Worm (Caenorhabditis elegans) whole organism, L4 larva: Measurements from ENCODE around the gene T26H5.11.

ENCODE experiments used
- F10B5.3 ChIP-seq: sonication (generic microtip); optimal IDR thresholded peaks from 2 replicates; lab custom pipeline; 2016; ENCODE audit warnings: mild to moderate bottlenecking, missing genetic modification characterization, missing compliant biosample characterization
- F26F4.8 ChIP-seq: fragments of 200-800 bp; sonication (Bioruptor generic); conservative IDR thresholded peaks from 2 replicates; pipeline ENCODE4 v1.3.6; 2022; ENCODE audit warnings: missing genetic modification characterization, missing compliant biosample characterization
- F44E2.7 ChIP-seq: fragments of 200-800 bp; sonication (Bioruptor generic); IDR thresholded peaks from 2 replicates; pipeline ENCODE4 v2.1.2; 2022; ENCODE audit warnings: missing genetic modification characterization, missing compliant biosample characterization
- Y5F2A.4 ChIP-seq: fragments of 200-800 bp; sonication (Bioruptor generic); optimal IDR thresholded peaks from 2 replicates; lab custom pipeline; 2018; ENCODE audit warnings: mild to moderate bottlenecking, missing genetic modification characterization, missing compliant biosample characterization
- aha-1 ChIP-seq: fragments of 150-350 bp; peaks from one replicate; lab custom pipeline; 2014; ENCODE audit warnings: missing biosample characterization, missing genetic modification characterization
- ama-1 ChIP-seq: fragments of 150-350 bp; optimal IDR thresholded peaks from 2 replicates; lab custom pipeline; 2014; ENCODE audit warnings: inconsistent platforms, mixed read lengths
- arid-1 ChIP-seq: fragments of 200-800 bp; sonication (Bioruptor generic); conservative IDR thresholded peaks from 2 replicates; pipeline ENCODE4 v1.3.6; 2022; ENCODE audit warnings: missing genetic modification reagents, missing genetic modification characterization, missing compliant biosample characterization
- attf-4 ChIP-seq: sonication (generic microtip); optimal IDR thresholded peaks from 3 replicates; lab custom pipeline; 2017; ENCODE audit warnings: missing biosample characterization, missing genetic modification characterization
- daf-12 ChIP-seq: fragments of 150-350 bp; optimal IDR thresholded peaks from 2 replicates; lab custom pipeline; 2014; ENCODE audit warnings: missing biosample characterization, missing genetic modification reagents, missing genetic modification characterization
- daf-16 ChIP-seq, 3 experiments: sonication (generic microtip); optimal IDR thresholded peaks; 2 replicates each; lab custom pipeline; 2016 to 2017; ENCODE audit warnings: missing genetic modification characterization in 3 of 3, missing genetic modification reagents in 3 of 3, mild to moderate bottlenecking in 2 of 3, missing compliant biosample characterization in 2 of 3, missing biosample characterization in 1 of 3, moderate library complexity in 1 of 3
- daf-19 ChIP-seq: fragments of 200-800 bp; sonication (Bioruptor generic); conservative IDR thresholded peaks from 2 replicates; pipeline ENCODE4 v1.3.6; 2022; ENCODE audit warnings: missing genetic modification characterization, missing compliant biosample characterization
- daf-8 ChIP-seq: fragments of 200-800 bp; sonication (Bioruptor generic); IDR thresholded peaks from 2 replicates; pipeline ENCODE4 v1.3.6; 2022; ENCODE audit warnings: missing genetic modification characterization, missing compliant biosample characterization
- dpl-1 ChIP-seq: fragments of 150-350 bp; optimal IDR thresholded peaks from 2 replicates; lab custom pipeline; 2014; ENCODE audit warnings: missing biosample characterization, missing genetic modification reagents, missing genetic modification characterization
- dve-1 ChIP-seq: sonication (generic microtip); optimal IDR thresholded peaks from 2 replicates; lab custom pipeline; 2017; ENCODE audit warnings: antibody characterized with exemption, mild to moderate bottlenecking, missing genetic modification characterization, missing compliant biosample characterization; ENCODE audit not compliant: insufficient read depth
- egl-27 ChIP-seq: sonication (generic microtip); optimal IDR thresholded peaks from 3 replicates; lab custom pipeline; 2017; ENCODE audit warnings: missing biosample characterization, missing genetic modification reagents, missing genetic modification characterization
- fkh-10 ChIP-seq: fragments of 150-350 bp; optimal IDR thresholded peaks from 2 replicates; lab custom pipeline; 2014; ENCODE audit warnings: missing biosample characterization, missing genetic modification reagents, missing genetic modification characterization
- gei-8 ChIP-seq: fragments of 200-800 bp; sonication (Bioruptor generic); optimal IDR thresholded peaks from 2 replicates; lab custom pipeline; 2018; ENCODE audit warnings: mild to moderate bottlenecking, missing genetic modification characterization, missing compliant biosample characterization
- hif-1 ChIP-seq, 2 experiments: sonication (generic microtip); optimal IDR thresholded peaks; 2 replicates each; lab custom pipeline; 2016 to 2017; ENCODE audit warnings: missing compliant biosample characterization in 2 of 2, missing genetic modification characterization in 2 of 2, missing genetic modification reagents in 2 of 2, missing genotype in 2 of 2, mild to moderate bottlenecking in 1 of 2
- hlh-11 ChIP-seq: fragments of 200-800 bp; sonication (Bioruptor generic); optimal IDR thresholded peaks from 2 replicates; lab custom pipeline; 2018; ENCODE audit warnings: mild to moderate bottlenecking, missing genetic modification characterization, missing compliant biosample characterization
- jun-1 ChIP-seq: fragments of 150-350 bp; optimal IDR thresholded peaks from 2 replicates; lab custom pipeline; 2014; ENCODE audit warnings: missing biosample characterization, missing genetic modification reagents, missing genetic modification characterization
- lim-7 ChIP-seq: fragments of 200-800 bp; sonication (Bioruptor generic); IDR thresholded peaks from 2 replicates; pipeline ENCODE4 v1.3.6; 2022; ENCODE audit warnings: missing genetic modification characterization, missing compliant biosample characterization
- lin-1 ChIP-seq: fragments of 200-800 bp; sonication (Bioruptor generic); IDR thresholded peaks from 2 replicates; pipeline ENCODE4 v1.3.6; 2022; ENCODE audit warnings: missing genetic modification reagents, missing genetic modification characterization, missing compliant biosample characterization
- lin-13 ChIP-seq: fragments of 150-350 bp; optimal IDR thresholded peaks from 2 replicates; lab custom pipeline; 2014; ENCODE audit warnings: missing biosample characterization, missing genetic modification reagents, missing genetic modification characterization
- lin-15B ChIP-seq: fragments of 150-350 bp; sonication (generic microtip); optimal IDR thresholded peaks from 3 replicates; lab custom pipeline; 2014; ENCODE audit warnings: missing biosample characterization, missing genetic modification characterization
- lin-39 ChIP-seq: fragments of 150-350 bp; optimal IDR thresholded peaks from 2 replicates; lab custom pipeline; 2014; ENCODE audit warnings: missing biosample characterization, missing genetic modification reagents, missing genetic modification characterization
- mdl-1 ChIP-seq, 2 experiments: fragments of 150-350 bp in 1 of 2; sonication (generic microtip) in 1 of 2; optimal IDR thresholded peaks; 2 replicates each; lab custom pipeline; 2014 to 2017; ENCODE audit warnings: missing biosample characterization in 2 of 2, missing genetic modification characterization in 2 of 2
- mxl-2 ChIP-seq: fragments of 200-800 bp; sonication (Bioruptor generic); conservative IDR thresholded peaks from 2 replicates; pipeline ENCODE4 v1.3.6; 2022; ENCODE audit warnings: missing genetic modification reagents, missing genetic modification characterization, missing compliant biosample characterization
- nhr-10 ChIP-seq: fragments of 150-350 bp; optimal IDR thresholded peaks from 2 replicates; lab custom pipeline; 2014; ENCODE audit warnings: missing biosample characterization, missing genetic modification characterization
- nhr-11 ChIP-seq: fragments of 150-350 bp; optimal IDR thresholded peaks from 2 replicates; lab custom pipeline; 2014; ENCODE audit warnings: missing biosample characterization, missing genetic modification characterization
- nhr-237 ChIP-seq: sonication (generic microtip); optimal IDR thresholded peaks from 2 replicates; lab custom pipeline; 2017; ENCODE audit warnings: missing biosample characterization, missing genetic modification characterization
- nhr-25 ChIP-seq: sonication (generic microtip); optimal IDR thresholded peaks from 2 replicates; lab custom pipeline; 2017; ENCODE audit warnings: missing genetic modification characterization, mild to moderate bottlenecking, missing compliant biosample characterization, antibody characterized with exemption, moderate library complexity, borderline replicate concordance; ENCODE audit not compliant: insufficient read depth
- nhr-28 ChIP-seq: fragments of 150-350 bp; optimal IDR thresholded peaks from 2 replicates; lab custom pipeline; 2014; ENCODE audit warnings: missing biosample characterization, missing genetic modification characterization
- nhr-48 ChIP-seq: sonication (generic microtip); optimal IDR thresholded peaks from 2 replicates; lab custom pipeline; 2016; ENCODE audit warnings: mild to moderate bottlenecking, missing genetic modification characterization, missing compliant biosample characterization
- pha-4 ChIP-seq, 2 experiments: fragments of 150-350 bp in 1 of 2; fragments of 200-800 bp in 1 of 2; sonication (Bioruptor generic) in 1 of 2; IDR thresholded peaks in 1 of 2; optimal IDR thresholded peaks in 1 of 2; 2 replicates each; pipeline versions ENCODE4 v1.3.6 to Lab custom; 2014 to 2022; ENCODE audit warnings: missing genetic modification characterization in 2 of 2, missing genetic modification reagents in 2 of 2, missing biosample characterization in 1 of 2, missing compliant biosample characterization in 1 of 2
- php-3 ChIP-seq: fragments of 200-800 bp; sonication (Bioruptor generic); IDR thresholded peaks from 2 replicates; pipeline ENCODE4 v1.3.6; 2022; ENCODE audit warnings: missing genetic modification reagents, missing genetic modification characterization, missing compliant biosample characterization
- pqm-1 ChIP-seq: sonication (generic microtip); optimal IDR thresholded peaks from 2 replicates; lab custom pipeline; 2017; ENCODE audit warnings: missing biosample characterization, missing genetic modification characterization
- set-16 ChIP-seq: fragments of 200-800 bp; sonication (Bioruptor generic); IDR thresholded peaks from 2 replicates; pipeline ENCODE4 v1.3.6; 2022; ENCODE audit warnings: missing genetic modification reagents, missing genetic modification characterization, missing compliant biosample characterization
- spr-1 ChIP-seq: sonication (generic microtip); optimal IDR thresholded peaks from 2 replicates; lab custom pipeline; 2016; ENCODE audit warnings: mild to moderate bottlenecking, missing genetic modification characterization, missing compliant biosample characterization
- spr-3 ChIP-seq: fragments of 200-800 bp; sonication (Bioruptor generic); optimal IDR thresholded peaks from 2 replicates; lab custom pipeline; 2018; ENCODE audit warnings: mild to moderate bottlenecking, missing genetic modification characterization, missing compliant biosample characterization
- unc-130 ChIP-seq: sonication (generic microtip); optimal IDR thresholded peaks from 2 replicates; lab custom pipeline; 2016; ENCODE audit warnings: missing genetic modification reagents, missing genetic modification characterization, missing compliant biosample characterization
- unc-39 ChIP-seq: sonication (generic microtip); optimal IDR thresholded peaks from 2 replicates; lab custom pipeline; 2017; ENCODE audit warnings: missing biosample characterization, missing genetic modification characterization
- unc-62 ChIP-seq, 3 experiments: fragments of 150-350 bp in 1 of 3; sonication (generic microtip); optimal IDR thresholded peaks in 2 of 3; peaks in 1 of 3; 1 replicate in 1 of 3; 2 replicates in 2 of 3; lab custom pipeline; 2014 to 2017; ENCODE audit warnings: missing biosample characterization in 3 of 3, missing genetic modification characterization in 3 of 3, missing genetic modification reagents in 3 of 3, missing genotype in 1 of 3
- vab-7 ChIP-seq: fragments of 200-800 bp; sonication (Bioruptor generic); IDR thresholded peaks from 2 replicates; pipeline ENCODE4 v1.3.6; 2022; ENCODE audit warnings: missing genetic modification reagents, missing genetic modification characterization, missing compliant biosample characterization
- zip-11 ChIP-seq: fragments of 200-800 bp; sonication (Bioruptor generic); IDR thresholded peaks from 2 replicates; pipeline ENCODE4 v1.3.6; 2022; ENCODE audit warnings: missing genetic modification characterization, missing compliant biosample characterization

The T26H5.11 gene

DNA sequence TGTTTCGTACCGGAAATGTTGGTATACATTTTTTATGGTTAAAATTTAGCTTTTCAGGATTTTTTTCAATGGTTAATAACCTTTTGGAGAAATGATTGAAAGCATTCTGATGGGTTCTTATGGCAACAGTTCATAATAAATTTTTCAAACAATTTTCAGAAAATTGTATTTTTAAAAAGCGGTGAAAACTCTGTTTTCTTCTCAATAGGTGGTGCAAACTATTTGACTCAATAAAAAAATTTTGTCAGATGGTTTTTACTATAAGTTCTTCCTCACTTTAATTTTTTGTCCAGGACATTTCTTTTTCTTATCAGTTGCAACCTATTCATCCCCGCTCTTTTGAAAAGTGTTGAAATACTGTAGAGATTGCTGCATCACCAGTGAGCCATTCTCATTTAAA is 4.8 kb upstream of the T26H5.11 start, which contains the start of gene T26H5.14:
Gene T26H5.14, plus strand, starts transcription at position 301 of the 400 bp plus-strand sequence.
- TF ChIP-seq gei-8 (GFP tag; lab: Kevin White, UChicago): no peak
- no peak for TF ChIP-seq dve-1
- no peak for TF ChIP-seq nhr-28
- no peak for TF ChIP-seq aha-1
- TF ChIP-seq lin-13 (GFP tag; lab: Kevin White, UChicago): no peak
- TF ChIP-seq hlh-11 (tag; lab: Kevin White, UChicago): no peak

DNA sequence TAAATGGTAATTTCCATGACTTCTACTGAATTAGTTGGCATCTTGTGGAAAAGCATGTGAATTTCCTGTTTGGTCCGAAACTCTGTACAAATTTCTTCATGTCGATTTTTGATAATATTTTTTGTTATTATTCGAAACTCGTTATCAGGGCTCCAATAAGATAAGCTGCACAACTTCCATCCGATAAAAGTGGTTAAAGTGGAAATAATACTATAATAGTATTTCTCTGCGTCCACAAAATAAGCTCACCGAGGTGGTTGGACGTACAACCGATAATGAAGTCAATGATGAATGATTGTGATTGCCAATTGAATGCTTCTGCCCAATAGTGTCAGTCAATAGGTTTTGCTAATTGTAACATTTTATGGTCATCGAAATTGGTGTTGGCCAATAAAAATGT is 4.3 kb upstream of the T26H5.11 start, which contains the start of gene T26H5.4:
Gene T26H5.4, minus strand, starts transcription at position 294 of the 400 bp plus-strand sequence.
- no peak for TF ChIP-seq daf-16 (GFP tag; optimal IDR thresholded peaks at IDR 0.05; lab: Kevin White, UChicago)
- peak; percentile 37 for TF ChIP-seq daf-16 (tag; optimal IDR thresholded peaks at IDR 0.05; lab: Kevin White, UChicago)
- peak; percentile 69; the same call in 1 of the 2 replicates for TF ChIP-seq php-3 (GFP tag; lab: Robert Waterston, UW)
- TF ChIP-seq pha-4 (GFP tag; IDR thresholded peaks at IDR 0.05; lab: Robert Waterston, UW): no peak
- no peak for TF ChIP-seq pha-4 (tag; optimal IDR thresholded peaks at IDR 0.05; lab: Kevin White, UChicago)
- TF ChIP-seq pqm-1 (tag; lab: Kevin White, UChicago): peak; percentile 21
- no peak for TF ChIP-seq F26F4.8 (GFP tag; lab: Robert Waterston, UW)
- TF ChIP-seq nhr-28: peak; percentile 18

DNA sequence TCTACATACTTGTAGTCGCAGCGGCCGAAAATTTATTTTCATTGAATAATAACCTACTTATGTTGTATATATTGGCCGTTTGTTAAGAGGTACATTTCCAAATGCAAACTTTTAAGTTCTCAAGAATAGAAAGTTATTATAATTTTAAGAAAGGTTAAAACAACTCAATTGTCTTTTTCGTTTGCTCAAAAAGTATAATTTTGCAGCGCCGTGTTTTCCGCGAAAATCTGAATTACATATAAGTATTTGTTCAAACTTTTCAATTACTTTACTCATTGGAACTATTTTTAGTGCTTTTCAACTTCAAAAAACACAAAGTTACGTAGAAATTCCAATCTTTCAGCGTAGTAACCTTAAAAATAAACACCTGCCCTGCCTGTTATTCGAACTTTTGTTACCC is 1.3 kb upstream of the T26H5.11 start, which contains the start of gene srh-239:
Gene srh-239, plus strand, starts transcription at position 301 of the 400 bp plus-strand sequence.
- TF ChIP-seq dve-1 (no peak), gei-8 (GFP tag; lab: Kevin White, UChicago) (no peak), unc-39 (tag; lab: Kevin White, UChicago) (no peak), vab-7 (GFP tag; lab: Robert Waterston, UW) (no peak), lim-7 (GFP tag; lab: Robert Waterston, UW) (no peak), ama-1 (lab: Kevin White, UChicago) (no peak), hif-1 (tag; optimal IDR thresholded peaks at IDR 0.05; lab: Kevin White, UChicago) (no peak), jun-1 (tag; lab: Kevin White, UChicago) (no peak), fkh-10 (GFP tag; lab: Kevin White, UChicago) (no peak), F10B5.3 (tag; lab: Kevin White, UChicago) (no peak), lin-1 (no peak), aha-1 (no peak), hlh-11 (tag; lab: Kevin White, UChicago) (no peak), nhr-10 (tag; lab: Kevin White, UChicago) (no peak)

DNA sequence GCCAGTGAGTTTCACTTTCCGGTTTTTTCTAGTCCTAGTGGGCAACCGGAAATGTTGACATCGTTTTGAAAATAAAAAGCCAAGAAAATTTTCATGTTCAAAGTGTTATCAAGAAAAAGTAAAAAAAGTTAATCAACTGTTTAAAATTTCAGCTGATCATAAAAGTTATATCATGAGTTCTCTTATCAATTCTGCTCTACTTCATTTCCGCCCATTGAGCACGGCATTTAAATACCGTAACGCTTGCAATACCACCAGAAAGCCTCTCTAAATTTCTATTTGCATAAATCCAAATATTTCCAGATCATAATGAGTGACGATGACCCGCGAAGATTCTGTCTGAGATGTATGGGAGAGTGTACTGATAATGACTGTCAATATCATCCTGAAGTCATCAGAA is 527 bp upstream of the T26H5.11 start, which contains the start of gene T26H5.9:
Gene T26H5.9, plus strand, starts transcription at position 302 of the 400 bp plus-strand sequence.
- TF ChIP-seq daf-8 (GFP tag; lab: Robert Waterston, UW) (no peak), daf-12 (tag; lab: Kevin White, UChicago) (no peak), lin-15B (tag; lab: Kevin White, UChicago) (no peak), unc-62 (GFP tag; optimal IDR thresholded peaks at IDR 0.05 in 1 of 2; lab: Kevin White, UChicago) (peak in 1 of 2 experiments; percentile 92), unc-62 (tag; optimal IDR thresholded peaks at IDR 0.05; lab: Kevin White, UChicago) (no peak), mxl-2 (GFP tag; lab: Robert Waterston, UW) (no peak), nhr-11 (tag; lab: Kevin White, UChicago) (no peak), arid-1 (GFP tag; lab: Robert Waterston, UW) (no peak), egl-27 (no peak), dve-1 (no peak), pqm-1 (tag; lab: Kevin White, UChicago) (peak; percentile 12), F44E2.7 (GFP tag; lab: Robert Waterston, UW) (no peak), zip-11 (no peak), set-16 (GFP tag; lab: Robert Waterston, UW) (no peak), nhr-25 (tag; lab: Kevin White, UChicago) (no peak), nhr-28 (peak; percentile 45), Y5F2A.4 (GFP tag; lab: Kevin White, UChicago) (no peak), unc-130 (no peak), nhr-48 (tag; lab: Kevin White, UChicago) (no peak), lin-39 (tag; lab: Kevin White, UChicago) (no peak), spr-1 (tag; lab: Kevin White, UChicago) (no peak), spr-3 (no peak), attf-4 (tag; lab: Kevin White, UChicago) (no peak), nhr-237 (tag; lab: Kevin White, UChicago) (no peak), mdl-1 (tag; optimal IDR thresholded peaks at IDR 0.05; lab: Kevin White, UChicago) (no peak), dpl-1 (GFP tag; lab: Kevin White, UChicago) (no peak), daf-19 (GFP tag; lab: Robert Waterston, UW) (no peak)
